Fruit fly (Drosophila melanogaster): Measurements from ENCODE around the gene Obp19a.
"Not testable (repeated sequence)": the region's sequence is repeated elsewhere in the genome, so short reads cannot be mapped to it uniquely, and the experiment has no call there.

Gene Obp19a

DNA sequence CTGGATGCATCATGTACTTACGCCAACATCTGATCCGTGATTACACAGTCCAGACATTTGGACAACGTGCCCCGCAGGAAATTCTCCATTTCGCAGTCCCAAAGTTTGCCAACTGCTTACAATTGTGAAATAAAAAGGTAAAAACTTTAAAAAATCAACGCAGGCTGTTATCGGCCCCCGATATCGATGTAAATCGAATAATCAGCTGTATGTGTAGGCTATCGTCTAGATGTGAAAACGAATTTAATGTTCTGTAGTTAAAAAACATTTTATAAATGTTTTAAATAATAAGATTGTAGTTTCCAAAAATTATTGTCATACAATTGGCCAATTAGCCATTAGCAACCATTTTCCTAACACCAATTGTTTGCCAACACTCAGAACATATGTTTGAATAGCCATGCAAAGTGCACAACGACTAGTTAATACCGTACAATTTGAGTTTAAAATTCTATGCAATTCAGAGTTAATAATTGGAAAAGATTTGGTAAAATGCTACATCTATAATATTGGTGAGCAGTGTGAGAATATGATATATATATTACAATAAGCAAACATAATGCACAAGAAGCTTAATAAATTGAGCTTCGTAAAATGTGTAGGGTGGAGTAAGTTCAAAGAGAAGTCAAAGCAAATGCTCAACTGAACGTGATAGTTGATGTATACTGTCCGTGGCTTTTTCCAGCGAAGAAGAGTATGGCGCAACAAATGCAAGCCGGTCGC lies 14.1 kb downstream of the Obp19a start, which contains the start of the genes CG11710 and mal:
CG11710 (minus strand) TSS at position 192 of the 723 bp plus-strand sequence.
mal (plus strand) TSS at position 194 of the 723 bp plus-strand sequence.
- peak; percentile 84 for TF ChIP-seq noc (tag; optimal IDR thresholded peaks at IDR 0.05)

DNA sequence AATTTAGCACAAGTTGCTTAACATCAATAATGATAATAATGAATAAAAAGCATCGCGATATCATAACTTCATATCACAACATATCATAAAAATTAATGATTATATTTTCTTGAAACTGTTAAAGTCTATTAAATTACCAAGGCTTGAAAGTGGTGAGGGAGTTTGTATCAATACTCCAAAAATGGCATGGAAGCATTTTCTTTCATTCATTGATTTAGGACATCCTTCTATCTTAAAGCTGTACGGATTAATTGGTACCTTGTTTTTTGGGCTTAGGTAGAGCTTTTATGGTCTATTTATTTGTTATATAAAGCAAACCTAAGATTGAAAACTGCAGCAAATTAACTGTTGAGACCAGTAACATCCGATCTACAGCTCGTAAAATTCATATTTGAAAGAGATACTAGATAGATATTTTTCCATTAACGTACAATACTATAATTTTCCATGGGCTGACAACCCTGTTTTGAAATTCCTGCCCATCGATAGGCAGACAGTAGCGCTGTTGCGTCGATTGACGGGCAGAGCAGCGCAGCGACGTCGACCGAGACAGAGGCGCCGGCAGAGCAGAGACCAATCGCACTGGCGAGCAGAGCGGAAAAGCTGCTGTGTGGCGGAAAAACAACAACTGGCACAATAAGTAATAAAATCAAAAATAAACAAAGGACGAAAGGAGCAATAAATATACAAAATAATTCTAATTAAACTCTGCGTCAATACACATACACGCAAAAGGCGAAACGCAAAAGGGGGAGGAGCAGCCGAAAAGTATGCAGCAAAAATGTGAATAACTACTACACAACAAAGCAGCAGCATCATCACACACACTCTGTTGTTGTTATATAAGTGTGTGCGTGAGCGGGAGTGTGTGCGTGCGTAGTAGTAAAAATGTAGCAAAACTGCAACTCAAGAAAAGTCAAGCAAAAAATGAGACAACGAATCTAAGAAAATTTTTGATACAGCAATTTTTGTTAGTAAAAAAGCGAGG lies 18.1 kb downstream of the Obp19a start, which contains the start of gene CG1695:
CG1695 (plus strand) TSS at position 606 of the 988 bp plus-strand sequence.
- no peak for TF ChIP-seq noc (tag; optimal IDR thresholded peaks at IDR 0.05)

DNA sequence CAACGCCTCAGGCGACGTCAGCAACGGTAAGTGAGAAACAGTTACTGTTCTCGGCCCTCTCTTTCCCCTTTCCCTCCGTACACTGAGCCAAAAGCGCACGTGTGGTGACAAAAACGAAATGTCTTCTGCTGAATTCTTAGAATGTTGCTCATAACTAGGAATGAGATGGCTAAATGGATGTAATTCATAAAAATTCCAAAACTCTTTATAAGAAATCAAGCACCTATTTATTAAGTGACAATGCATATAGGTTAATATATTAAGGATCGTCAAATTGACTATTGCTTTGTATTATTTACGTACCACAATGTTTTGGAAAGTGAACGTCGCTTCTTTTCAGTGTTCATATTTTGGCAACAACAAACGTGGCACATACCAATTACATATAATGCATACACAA lies 19.0 kb downstream of the Obp19a start:
- TF ChIP-seq noc (tag; optimal IDR thresholded peaks at IDR 0.05) = no peak

dm6 chrX:20436866-20437265 lies 21.3 kb downstream of the Obp19a start:
- TF ChIP-seq noc (tag; optimal IDR thresholded peaks at IDR 0.05) = no peak

dm6 chrX:20446071-20446470 lies 30.5 kb downstream of the Obp19a start, which contains the start of gene CG42578:
CG42578 (plus strand) TSS chrX:20446371.
- not testable (repeated sequence) for TF ChIP-seq noc (tag; optimal IDR thresholded peaks at IDR 0.05)

DNA sequence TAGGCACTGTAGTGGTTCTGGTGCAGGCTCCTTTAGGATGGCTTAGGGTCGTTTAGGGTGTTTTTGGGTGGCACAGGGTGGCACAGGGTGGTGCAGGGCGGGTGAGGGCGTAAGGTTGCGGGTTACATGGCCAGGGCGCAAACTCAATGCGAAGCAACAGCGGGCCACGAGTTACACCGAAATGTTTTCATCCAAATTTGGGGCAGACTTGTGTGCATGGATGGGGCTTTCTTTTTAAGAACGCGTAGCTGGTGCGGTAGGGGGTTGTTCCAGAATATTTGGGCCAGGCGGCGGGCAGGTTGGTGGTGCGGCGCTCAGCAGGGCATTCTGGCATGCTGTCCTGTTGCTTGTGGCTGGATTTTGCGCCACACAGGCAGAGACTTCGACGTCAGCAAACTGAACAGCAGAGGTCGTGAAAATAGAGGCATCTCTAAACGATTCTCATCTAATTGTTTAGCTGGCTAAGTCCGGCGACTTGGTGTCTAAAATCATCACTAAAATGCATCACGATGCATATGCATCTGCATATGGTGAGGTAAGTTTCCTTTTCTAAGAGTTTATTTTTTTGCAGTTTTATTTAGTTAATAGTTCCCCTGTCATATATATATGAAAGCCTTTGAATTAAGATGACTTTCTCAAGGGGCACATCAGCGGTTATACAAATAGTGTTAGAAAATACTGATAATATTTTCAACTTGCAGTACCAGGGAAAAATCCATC lies 32.5 kb downstream of the Obp19a start:
- TF ChIP-seq noc (tag; optimal IDR thresholded peaks at IDR 0.05) = no peak

DNA sequence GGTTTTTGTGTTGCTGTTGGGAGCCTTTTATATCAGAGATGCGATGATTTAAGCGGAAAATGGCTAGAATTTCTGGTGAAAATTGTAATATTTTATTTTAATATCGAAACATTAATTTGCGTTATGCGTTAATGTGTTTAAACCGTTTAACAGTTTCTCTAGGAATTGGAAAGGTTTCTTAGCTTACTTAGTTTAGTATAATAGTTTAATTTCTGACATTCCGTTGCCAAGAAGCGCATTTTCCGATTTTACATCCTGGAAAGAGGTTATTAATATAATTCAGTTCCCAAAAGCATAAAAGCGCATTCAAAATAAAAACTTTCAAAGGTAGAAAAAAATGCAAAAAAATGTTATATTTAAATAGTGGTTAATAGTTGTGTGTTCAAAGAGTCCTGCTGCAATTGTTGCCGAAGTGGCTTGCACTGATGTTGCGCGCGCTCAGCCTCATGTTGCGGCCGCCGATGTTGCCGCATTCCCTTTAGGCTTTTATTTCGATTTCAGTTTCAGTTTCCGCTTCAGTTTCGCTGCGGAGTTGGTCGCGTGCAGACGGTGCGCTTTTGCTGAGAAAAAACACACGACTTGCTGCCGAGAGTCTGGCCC lies 33.4 kb downstream of the Obp19a start, which contains the start of gene tbc:
tbc (plus strand) TSS at position 504 of the 600 bp plus-strand sequence.
- no peak for TF ChIP-seq noc (tag; optimal IDR thresholded peaks at IDR 0.05)
